Fruit fly (Drosophila melanogaster) whole organism, embryonic: ENCODE measurements around the gene Pdi.

ENCODE experiments used
- Atf6 ChIP-seq: fragments of 200-800 bp; sonication (Bioruptor generic); IDR thresholded peaks from 2 replicates; pipeline ENCODE4 v1.3.6; 2022; ENCODE audit warnings: missing biosample characterization, missing genetic modification characterization
- CG10321 ChIP-seq: fragments of 200-800 bp; sonication (Bioruptor generic); IDR thresholded peaks from 2 replicates; pipeline ENCODE4 v1.3.6; 2022; ENCODE audit warnings: missing biosample characterization, missing genetic modification characterization
- CG12071 ChIP-seq: fragments of 200-800 bp; sonication (Bioruptor generic); optimal IDR thresholded peaks from 3 replicates; lab custom pipeline; 2018; ENCODE audit warnings: missing biosample characterization, mild to moderate bottlenecking, missing genetic modification characterization
- CG12299 ChIP-seq: fragments of 200-800 bp; sonication (Bioruptor generic); optimal IDR thresholded peaks from 2 replicates; lab custom pipeline; 2018; ENCODE audit warnings: missing biosample characterization, mild to moderate bottlenecking, missing genetic modification characterization
- CG12744 ChIP-seq: fragments of 200-800 bp; sonication (Bioruptor generic); optimal IDR thresholded peaks from 2 replicates; lab custom pipeline; 2016; ENCODE audit warnings: missing biosample characterization, missing genetic modification characterization
- CG14667 ChIP-seq: fragments of 200-800 bp; sonication (Bioruptor generic); IDR thresholded peaks from 2 replicates; pipeline ENCODE4 v1.3.6; 2022; ENCODE audit warnings: missing biosample characterization, missing genetic modification characterization
- CG16813 ChIP-seq: fragments of 200-800 bp; sonication (Bioruptor generic); IDR thresholded peaks from 3 replicates; pipeline ENCODE4 v1.3.6; 2022; ENCODE audit warnings: missing biosample characterization, missing genetic modification characterization; ENCODE audit not compliant: partially characterized antibody
- CG17829 ChIP-seq: fragments of 200-800 bp; optimal IDR thresholded peaks from 2 replicates; lab custom pipeline; 2019; ENCODE audit warnings: missing biosample characterization, mild to moderate bottlenecking, missing genetic modification characterization, moderate library complexity
- CG1832 ChIP-seq: fragments of 200-800 bp; sonication (Bioruptor generic); optimal IDR thresholded peaks from 2 replicates; lab custom pipeline; 2017; ENCODE audit warnings: missing biosample characterization, mild to moderate bottlenecking, missing genetic modification characterization, inconsistent platforms
- CG2202 ChIP-seq: fragments of 200-800 bp; sonication (Bioruptor generic); optimal IDR thresholded peaks from 2 replicates; lab custom pipeline; 2018; ENCODE audit warnings: missing biosample characterization, mild to moderate bottlenecking, missing genetic modification characterization
- CG34224 ChIP-seq: fragments of 200-800 bp; sonication (Bioruptor generic); IDR thresholded peaks from 3 replicates; pipeline ENCODE4 v1.3.6; 2022; ENCODE audit warnings: missing biosample characterization, missing genetic modification characterization; ENCODE audit not compliant: partially characterized antibody
- CG5245 ChIP-seq: fragments of 200-800 bp; sonication (Bioruptor generic); optimal IDR thresholded peaks from 3 replicates; lab custom pipeline; 2016; ENCODE audit warnings: missing biosample characterization, missing genetic modification characterization
- CG7372 ChIP-seq: fragments of 200-800 bp; sonication (Bioruptor generic); IDR thresholded peaks from 2 replicates; pipeline ENCODE4 v1.3.6; 2022; ENCODE audit warnings: missing biosample characterization, missing genetic modification characterization
- E2f1 ChIP-seq: fragments of 200-800 bp; sonication (Bioruptor generic); IDR thresholded peaks from 2 replicates; pipeline ENCODE4 v1.3.6; 2022; ENCODE audit warnings: missing biosample characterization, missing genetic modification characterization
- Elba2 ChIP-seq: fragments of 200-800 bp; sonication (Bioruptor generic); optimal IDR thresholded peaks from 3 replicates; lab custom pipeline; 2016; ENCODE audit warnings: missing biosample characterization, missing genetic modification characterization
- Ets97D ChIP-seq: fragments of 200-800 bp; sonication (Bioruptor generic); optimal IDR thresholded peaks from 3 replicates; lab custom pipeline; 2016; ENCODE audit warnings: missing biosample characterization, missing genetic modification characterization
- Hr39 ChIP-seq: fragments of >200 bp; optimal IDR thresholded peaks from 2 replicates; lab custom pipeline; 2017
- Max ChIP-seq: fragments of 200-800 bp; sonication (Bioruptor generic); optimal IDR thresholded peaks from 2 replicates; lab custom pipeline; 2016; ENCODE audit warnings: missing biosample characterization, mild to moderate bottlenecking, missing genetic modification characterization
- Neu2 ChIP-seq: fragments of 200-800 bp; sonication (Bioruptor generic); optimal IDR thresholded peaks from 3 replicates; lab custom pipeline; 2016; ENCODE audit warnings: missing biosample characterization, missing genetic modification characterization, borderline replicate concordance
- Ssrp ChIP-seq: fragments of 200-800 bp; sonication (Bioruptor generic); optimal IDR thresholded peaks from 2 replicates; lab custom pipeline; 2018; ENCODE audit warnings: missing biosample characterization, mild to moderate bottlenecking, missing genetic modification characterization, moderate library complexity
- az2 ChIP-seq: fragments of 200-800 bp; sonication (Bioruptor generic); optimal IDR thresholded peaks from 3 replicates; lab custom pipeline; 2016; ENCODE audit warnings: missing biosample characterization, missing genetic modification characterization
- chif ChIP-seq, 2 experiments: fragments of 200-800 bp; sonication (Bioruptor generic); optimal IDR thresholded peaks; 3 replicates each; lab custom pipeline; 2016; ENCODE audit warnings: missing biosample characterization in 2 of 2, missing genetic modification characterization in 2 of 2
- crc ChIP-seq: fragments of 200-800 bp; sonication (Bioruptor generic); optimal IDR thresholded peaks from 2 replicates; lab custom pipeline; 2016; ENCODE audit warnings: missing biosample characterization, missing genetic modification characterization
- cwo ChIP-seq: fragments of 200-800 bp; sonication (Bioruptor generic); optimal IDR thresholded peaks from 3 replicates; lab custom pipeline; 2017; ENCODE audit warnings: missing biosample characterization, missing genetic modification characterization, mild to moderate bottlenecking, moderate library complexity, missing genetic modification reagents
- dati ChIP-seq: fragments of 200-800 bp; sonication (Bioruptor generic); IDR thresholded peaks from 2 replicates; pipeline ENCODE4 v1.3.6; 2022; ENCODE audit warnings: missing biosample characterization, missing genetic modification characterization
- dpn ChIP-seq, 2 experiments: fragments of 200-800 bp; sonication (Bioruptor generic); optimal IDR thresholded peaks; 3 replicates each; lab custom pipeline; 2016; ENCODE audit warnings: missing biosample characterization in 2 of 2, missing genetic modification characterization in 2 of 2
- eyg ChIP-seq: fragments of 200-800 bp; sonication (Bioruptor generic); optimal IDR thresholded peaks from 3 replicates; lab custom pipeline; 2016; ENCODE audit warnings: missing biosample characterization, missing genetic modification characterization
- fd3F ChIP-seq: fragments of 200-800 bp; sonication (Bioruptor generic); optimal IDR thresholded peaks from 2 replicates; lab custom pipeline; 2018; ENCODE audit warnings: missing biosample characterization, mild to moderate bottlenecking, missing genetic modification characterization, moderate library complexity
- ftz-f1 ChIP-seq: fragments of 200-800 bp; sonication (Bioruptor generic); optimal IDR thresholded peaks from 2 replicates; lab custom pipeline; 2016; ENCODE audit warnings: missing biosample characterization, missing genetic modification characterization
- fu2 ChIP-seq: fragments of 200-800 bp; sonication (Bioruptor generic); optimal IDR thresholded peaks from 2 replicates; lab custom pipeline; 2016; ENCODE audit warnings: missing biosample characterization, missing genetic modification characterization
- gcm ChIP-seq: fragments of 200-800 bp; sonication (Bioruptor generic); optimal IDR thresholded peaks from 2 replicates; lab custom pipeline; 2019; ENCODE audit warnings: missing biosample characterization, mild to moderate bottlenecking, missing genetic modification characterization, moderate library complexity
- ind ChIP-seq: fragments of 200-800 bp; sonication (Bioruptor generic); optimal IDR thresholded peaks from 3 replicates; lab custom pipeline; 2016; ENCODE audit warnings: missing biosample characterization, missing genetic modification characterization
- kah ChIP-seq: fragments of 200-800 bp; sonication (Bioruptor generic); optimal IDR thresholded peaks from 2 replicates; lab custom pipeline; 2018; ENCODE audit warnings: missing biosample characterization, mild to moderate bottlenecking, missing genetic modification characterization
- lov ChIP-seq, 2 experiments: fragments of 200-800 bp in 1 of 2; fragments of >200 bp in 1 of 2; sonication (Bioruptor generic) in 1 of 2; IDR thresholded peaks in 1 of 2; optimal IDR thresholded peaks in 1 of 2; 2 replicates in 1 of 2; 3 replicates in 1 of 2; pipeline versions ENCODE4 v1.3.6 to Lab custom; 2017 to 2022; ENCODE audit warnings: missing biosample characterization in 1 of 2, missing genetic modification characterization in 1 of 2
- maf-S ChIP-seq: fragments of 200-800 bp; sonication (Bioruptor generic); optimal IDR thresholded peaks from 2 replicates; lab custom pipeline; 2016; ENCODE audit warnings: missing biosample characterization, missing genetic modification characterization
- row ChIP-seq: fragments of 200-800 bp; sonication (Bioruptor generic); IDR thresholded peaks from 3 replicates; pipeline ENCODE4 v1.3.6; 2022; ENCODE audit warnings: missing biosample characterization, missing genetic modification characterization
- scrt ChIP-seq: fragments of 200-800 bp; sonication (Bioruptor generic); optimal IDR thresholded peaks from 2 replicates; lab custom pipeline; 2018; ENCODE audit warnings: missing biosample characterization, mild to moderate bottlenecking, missing genetic modification characterization, moderate library complexity
- sens ChIP-seq: fragments of 200-800 bp; sonication (Bioruptor generic); peaks from one replicate; lab custom pipeline; 2016; ENCODE audit warnings: missing biosample characterization, missing genetic modification characterization
- seq ChIP-seq: fragments of 200-800 bp; sonication (Bioruptor generic); IDR thresholded peaks from 2 replicates; pipeline ENCODE4 v1.3.6; 2022; ENCODE audit warnings: missing biosample characterization, missing genetic modification characterization
- toy ChIP-seq: fragments of 200-800 bp; sonication (Bioruptor generic); IDR thresholded peaks from 2 replicates; pipeline ENCODE4 v1.3.6; 2022; ENCODE audit warnings: missing biosample characterization, missing genetic modification characterization
- trh ChIP-seq: fragments of 200-800 bp; sonication (Bioruptor generic); optimal IDR thresholded peaks from 2 replicates; lab custom pipeline; 2016; ENCODE audit warnings: missing biosample characterization, missing genetic modification characterization
- tx ChIP-seq: fragments of 200-800 bp; sonication (Bioruptor generic); optimal IDR thresholded peaks from 2 replicates; lab custom pipeline; 2016; ENCODE audit warnings: missing biosample characterization, missing genetic modification characterization
- vnd ChIP-seq: fragments of 200-800 bp; sonication (Bioruptor generic); IDR thresholded peaks from 3 replicates; pipeline ENCODE4 v1.3.6; 2022; ENCODE audit warnings: missing biosample characterization, missing genetic modification characterization; ENCODE audit not compliant: partially characterized antibody
- wdn ChIP-seq: fragments of 200-800 bp; sonication (Bioruptor generic); IDR thresholded peaks from 2 replicates; pipeline ENCODE4 v1.3.6; 2022; ENCODE audit warnings: missing biosample characterization, missing genetic modification characterization

Gene Pdi

dm6 chr3L:15143638-15144600 lies 1.3 kb upstream of the Pdi start, which contains the start of the genes CG32147 and Pex3 (continued):
- TF ChIP-seq Atf6 (GFP tag; lab: Robert Waterston, UW): no peak
- peak; percentile 58 for TF ChIP-seq Ets97D
- peak; percentile 7 for TF ChIP-seq CG17829 (tag; lab: Kevin White, UChicago)
- TF ChIP-seq Max (GFP tag; lab: Kevin White, UChicago): peak; percentile 22
- no peak for TF ChIP-seq CG12744
- TF ChIP-seq, all 482 proteins: peak for 106

dm6 chr3L:15143108-15143507 lies 468 bp upstream of the Pdi start:
- TF ChIP-seq wdn (no peak), Neu2 (GFP tag; lab: Kevin White, UChicago) (peak; percentile 52), kah (GFP tag; lab: Kevin White, UChicago) (peak; percentile 94), sens (GFP tag; lab: Kevin White, UChicago) (peak; percentile 48), scrt (GFP tag; lab: Kevin White, UChicago) (peak; percentile 37)

dm6 chr3L:15141118-15142003 lies 1.3 kb downstream of the Pdi start:
- TF ChIP-seq fu2 (GFP tag; lab: Kevin White, UChicago): no peak
- TF ChIP-seq Ssrp (tag; lab: Kevin White, UChicago): peak; percentile 30
- TF ChIP-seq row (GFP tag; lab: Robert Waterston, UW): peak; percentile 83
- TF ChIP-seq CG1832: peak; percentile 83
- no peak for TF ChIP-seq CG2202 (tag; lab: Kevin White, UChicago)
- TF ChIP-seq E2f1 (GFP tag; lab: Robert Waterston, UW): no peak
- TF ChIP-seq CG12071 (GFP tag; lab: Kevin White, UChicago): no peak
- no peak for TF ChIP-seq maf-S (GFP tag; lab: Kevin White, UChicago)
- no peak for TF ChIP-seq CG16813 (GFP tag; lab: Robert Waterston, UW)
- TF ChIP-seq dpn (GFP tag; optimal IDR thresholded peaks at IDR 0.05; lab: Kevin White, UChicago): peak in 1 of 2 experiments; percentile 36
- no peak for TF ChIP-seq cwo (GFP tag; lab: Kevin White, UChicago)
- TF ChIP-seq CG10321 (GFP tag; lab: Robert Waterston, UW): peak; percentile 96
- TF ChIP-seq dati: no peak
- no peak for TF ChIP-seq chif (GFP tag; optimal IDR thresholded peaks at IDR 0.05; lab: Kevin White, UChicago)
- TF ChIP-seq Hr39 (lab: Kevin White, UChicago): no peak
- no peak for TF ChIP-seq lov (optimal IDR thresholded peaks at IDR 0.05; lab: Kevin White, UChicago)
- no peak for TF ChIP-seq lov (GFP tag; IDR thresholded peaks at IDR 0.05; lab: Robert Waterston, UW)
- TF ChIP-seq CG5245 (GFP tag; lab: Kevin White, UChicago): no peak
- no peak for TF ChIP-seq CG34224 (GFP tag; lab: Robert Waterston, UW)
- TF ChIP-seq CG14667 (GFP tag; lab: Robert Waterston, UW): no peak
- TF ChIP-seq Neu2 (GFP tag; lab: Kevin White, UChicago): no peak
- no peak for TF ChIP-seq az2 (GFP tag; lab: Kevin White, UChicago)
- no peak for TF ChIP-seq gcm (GFP tag; lab: Kevin White, UChicago)
- TF ChIP-seq trh (GFP tag; lab: Kevin White, UChicago): no peak
- no peak for TF ChIP-seq fd3F (GFP tag; lab: Kevin White, UChicago)
- TF ChIP-seq crc: no peak
- TF ChIP-seq CG7372 (GFP tag; lab: Robert Waterston, UW): no peak
- no peak for TF ChIP-seq CG12299
- TF ChIP-seq Elba2 (GFP tag; lab: Kevin White, UChicago): no peak
- TF ChIP-seq toy (GFP tag; lab: Robert Waterston, UW): no peak
- no peak for TF ChIP-seq eyg
- no peak for TF ChIP-seq tx (GFP tag; lab: Kevin White, UChicago)
- TF ChIP-seq vnd (GFP tag; lab: Robert Waterston, UW): no peak
- TF ChIP-seq ind (GFP tag; lab: Kevin White, UChicago): peak; percentile 1
- no peak for TF ChIP-seq ftz-f1 (GFP tag; lab: Kevin White, UChicago)
- TF ChIP-seq seq (GFP tag; lab: Robert Waterston, UW): no peak
